Fruit fly (Drosophila melanogaster): Measurements from ENCODE around the gene mRpL2.

mRpL2 gene

DNA sequence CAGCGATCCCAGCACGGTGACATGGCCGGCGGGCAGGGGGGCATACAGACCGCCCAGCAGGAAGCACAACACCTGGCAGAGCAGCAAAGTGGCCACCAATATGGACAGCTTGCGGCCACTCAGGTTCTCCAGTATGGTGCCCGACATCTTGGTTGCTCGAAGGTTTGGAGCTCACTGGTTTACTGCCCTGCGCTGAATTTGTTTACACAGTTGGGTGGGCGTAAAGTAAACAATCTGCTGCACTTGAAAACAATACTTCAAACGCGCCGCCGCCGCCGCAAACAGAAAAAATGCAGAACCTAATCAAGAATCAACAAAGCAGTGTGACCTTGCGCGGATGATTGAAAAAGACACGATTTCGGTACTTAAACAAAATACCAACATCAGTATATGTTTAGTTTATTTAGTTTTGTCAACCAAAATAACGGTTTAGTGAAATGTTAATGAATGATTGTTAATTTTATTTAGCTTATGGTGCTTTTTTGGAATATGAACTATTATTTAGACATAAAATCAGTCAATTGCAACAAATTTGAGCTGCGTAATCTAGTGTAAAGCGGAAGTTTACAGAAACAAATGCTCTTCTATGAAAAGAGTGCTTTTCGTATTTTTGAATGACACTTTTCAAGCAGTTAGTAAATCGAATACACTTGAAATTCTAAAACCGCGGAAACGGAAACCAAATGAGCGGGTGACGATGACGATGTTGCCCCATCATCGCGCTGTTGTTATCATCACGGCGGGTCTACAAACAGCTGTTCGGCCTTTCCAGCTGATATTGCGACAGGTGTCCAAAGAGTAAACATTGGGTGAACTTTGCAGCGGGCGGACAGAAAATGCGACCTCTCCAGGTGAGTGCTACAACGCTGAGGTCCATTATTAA lies 48.9 kb downstream of the mRpL2 start, which contains the start of the genes wls and Adck5 (continued):
- TF ChIP-seq CG11093 (GFP tag; IDR thresholded peaks at IDR 0.05) (no peak), CG15269 (tag; optimal IDR thresholded peaks at IDR 0.05) (no peak), seq (GFP tag; IDR thresholded peaks at IDR 0.05) (no peak), CG9437 (GFP tag; optimal IDR thresholded peaks at IDR 0.05) (peak; percentile 56), gro (GFP tag; optimal IDR thresholded peaks at IDR 0.05) (peak; percentile 40), Bteb2 (GFP tag; optimal IDR thresholded peaks at IDR 0.05) (peak; percentile 44), CG10654 (GFP tag; optimal IDR thresholded peaks at IDR 0.05) (peak; percentile 21), Mrtf (GFP tag; IDR thresholded peaks at IDR 0.05) (no peak), Hr78 (GFP tag; optimal IDR thresholded peaks at IDR 0.05) (peak in 1 of 2 experiments; percentile 78), C15 (GFP tag; IDR thresholded peaks at IDR 0.05) (peak; percentile 48; the same call in 1 of the 3 replicates), phol (tag; optimal IDR thresholded peaks at IDR 0.05) (peak; percentile 37), usp (GFP tag; optimal IDR thresholded peaks at IDR 0.05) (no peak), CG12236 (GFP tag; optimal IDR thresholded peaks at IDR 0.05) (peak; percentile 38), Awh (GFP tag; IDR thresholded peaks at IDR 0.05) (0 out of 2 replicates have a peak, but pooled peaks have one; percentile 35), Hand (GFP tag; optimal IDR thresholded peaks at IDR 0.05) (no peak), sens (GFP tag) (peak; percentile 91), CG10267 (tag; optimal IDR thresholded peaks at IDR 0.05) (peak; percentile 52), HLH4C (GFP tag; IDR thresholded peaks at IDR 0.05; ENCODE audit: partially characterized antibody) (no peak), CG1233 (GFP tag; optimal IDR thresholded peaks at IDR 0.05) (peak; percentile 41), gcm (GFP tag; optimal IDR thresholded peaks at IDR 0.05) (peak; percentile 26), Atf-2 (GFP tag; optimal IDR thresholded peaks at IDR 0.05) (no peak), CG6854 (GFP tag; optimal IDR thresholded peaks at IDR 0.05) (peak; percentile 65), CG9817 (tag; optimal IDR thresholded peaks at IDR 0.05) (peak; percentile 17), CG8924 (tag; optimal IDR thresholded peaks at IDR 0.05) (peak; percentile 17), Fer3 (tag; optimal IDR thresholded peaks at IDR 0.05) (peak; percentile 62), ems (GFP tag; optimal IDR thresholded peaks at IDR 0.05) (no peak), ara (GFP tag; IDR thresholded peaks at IDR 0.05) (no peak), Rfx (GFP tag; IDR thresholded peaks at IDR 0.05) (peak; percentile 70), CG8359 (GFP tag; optimal IDR thresholded peaks at IDR 0.05; ENCODE audit: borderline replicate concordance) (no peak), salm (tag; optimal IDR thresholded peaks at IDR 0.05) (peak; percentile 25), Mes4 (GFP tag; optimal IDR thresholded peaks at IDR 0.05) (peak; percentile 63), CG18262 (tag; optimal IDR thresholded peaks at IDR 0.05) (no peak), Hey (tag; optimal IDR thresholded peaks at IDR 0.05) (peak; percentile 20), CG18476 (GFP tag; optimal IDR thresholded peaks at IDR 0.05) (peak; percentile 39), zf30C (GFP tag; optimal IDR thresholded peaks at IDR 0.05) (no peak), NC2β (GFP tag; optimal IDR thresholded peaks at IDR 0.05) (peak; percentile 26), CG12219 (GFP tag; optimal IDR thresholded peaks at IDR 0.05) (peak; percentile 47), crc (GFP tag; optimal IDR thresholded peaks at IDR 0.05) (peak; percentile 35), dmrt99B (tag; optimal IDR thresholded peaks at IDR 0.05) (no peak), tio (GFP tag; optimal IDR thresholded peaks at IDR 0.05) (no peak), CG8089 (GFP tag; optimal IDR thresholded peaks at IDR 0.05) (peak; percentile 67), yki (optimal IDR thresholded peaks at IDR 0.05) (no peak), zfh1 (GFP tag; IDR thresholded peaks at IDR 0.05) (peak; percentile 40; the same call in 1 of the 3 replicates), Blimp-1 (GFP tag; optimal IDR thresholded peaks at IDR 0.05) (no peak), CG34422 (GFP tag; IDR thresholded peaks at IDR 0.05) (peak; percentile 61; the same call in 1 of the 3 replicates), Doc3 (GFP tag; IDR thresholded peaks at IDR 0.05; ENCODE audit: partially characterized antibody) (no peak), CG17361 (GFP tag; IDR thresholded peaks at IDR 0.05) (peak; percentile 62; the same call in 2 of the 3 replicates), insv (GFP tag; optimal IDR thresholded peaks at IDR 0.05) (peak in 1 of 2 experiments; percentile 70), gsb-n (tag; optimal IDR thresholded peaks at IDR 0.05) (no peak)

Data from whole organism, embryonic.